Worm (Caenorhabditis elegans): Measurements from ENCODE around the gene F09F9.3.

DNA sequence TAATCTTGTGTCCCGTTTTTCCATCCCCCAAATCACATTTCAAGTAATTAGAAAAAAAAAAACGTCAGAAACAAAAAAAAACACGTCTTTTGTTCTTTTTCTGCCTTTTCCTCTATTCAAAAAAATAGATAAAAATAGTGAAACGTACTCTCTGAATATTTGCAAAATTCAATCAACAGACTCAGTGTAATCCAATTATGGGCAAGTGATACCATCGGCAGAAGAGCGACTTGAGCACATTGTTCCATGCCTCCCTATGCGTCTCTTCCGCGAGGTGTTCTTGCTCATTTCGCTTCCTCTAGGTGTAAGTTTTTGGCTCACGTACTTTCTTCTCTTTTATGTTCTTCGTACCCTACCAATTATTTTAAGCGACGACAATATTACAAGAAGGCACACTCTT, 42.6 kb upstream of the F09F9.3 start, which contains the start of gene ZK470.1:
- no peak for TF ChIP-seq nhr-27 (tag; optimal IDR thresholded peaks at IDR 0.05)
- no peak for TF ChIP-seq F49E8.2 (tag; optimal IDR thresholded peaks at IDR 0.05; ENCODE audit: insufficient read depth)
- TF ChIP-seq lin-54 (GFP tag; optimal IDR thresholded peaks at IDR 0.05) = no peak
- TF ChIP-seq B0336.3 (GFP tag; IDR thresholded peaks at IDR 0.05) = no peak
- TF ChIP-seq ztf-28 (GFP tag; IDR thresholded peaks at IDR 0.05) = no peak
- TF ChIP-seq nfya-1 (tag; optimal IDR thresholded peaks at IDR 0.05; ENCODE audit: borderline replicate concordance, insufficient read depth) = no peak
- TF ChIP-seq attf-3 (GFP tag; conservative IDR thresholded peaks at IDR 0.05) = no peak
- TF ChIP-seq snpc-4 (GFP tag; optimal IDR thresholded peaks at IDR 0.05) = no peak
- no peak for TF ChIP-seq snpc-4 (tag; optimal IDR thresholded peaks at IDR 0.05)
- no peak for TF ChIP-seq pha-4 (tag; optimal IDR thresholded peaks at IDR 0.05)
- TF ChIP-seq ama-1 (optimal IDR thresholded peaks at IDR 0.05) = no peak
- no peak for TF ChIP-seq ama-1 (GFP tag; optimal IDR thresholded peaks at IDR 0.05)
- TF ChIP-seq T07F8.4 (tag; optimal IDR thresholded peaks at IDR 0.05) = no peak
- TF ChIP-seq B0019.2 (GFP tag; conservative IDR thresholded peaks at IDR 0.05) = no peak
